Fruit fly (Drosophila melanogaster) ovary, adult (tissue): Measurements from ENCODE around the gene CG15390.
A peak's percentile ranks its signal among the peaks of the same experiment; 100 is the strongest.

Source experiments
- CG17801 ChIP-seq: fragments of 200-800 bp; optimal IDR thresholded peaks from 2 replicates; lab custom pipeline; 2019; ENCODE audit warnings: missing biosample characterization, mild to moderate bottlenecking, missing genetic modification characterization, moderate library complexity; ENCODE audit not compliant: partially characterized antibody

Gene CG15390

DNA sequence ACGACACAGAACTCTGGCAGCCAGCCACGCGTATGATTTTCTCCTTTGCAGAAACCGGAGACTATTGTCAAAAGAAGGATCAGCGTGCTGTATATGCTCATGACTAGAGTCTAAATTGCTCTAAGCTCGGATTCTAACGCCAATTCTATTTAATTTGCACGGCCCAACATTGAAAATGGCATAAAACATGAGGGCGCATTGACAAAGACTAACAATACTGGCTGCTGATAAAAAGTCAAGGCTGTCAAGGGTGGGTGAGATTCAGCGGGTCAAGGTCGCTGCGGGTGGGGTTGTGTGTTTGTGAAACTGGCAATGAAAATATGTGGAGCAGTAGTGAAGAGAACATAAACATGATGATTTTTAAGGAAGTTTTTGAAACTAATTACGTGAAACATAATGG lies 43.4 kb downstream of the CG15390 start, which contains the start of gene CG34448:
Gene CG34448 (minus strand): TSS at position 101 of the 400 bp plus-strand sequence.
- no peak for TF ChIP-seq CG17801 (GFP tag; lab: Kevin White, UChicago)

DNA sequence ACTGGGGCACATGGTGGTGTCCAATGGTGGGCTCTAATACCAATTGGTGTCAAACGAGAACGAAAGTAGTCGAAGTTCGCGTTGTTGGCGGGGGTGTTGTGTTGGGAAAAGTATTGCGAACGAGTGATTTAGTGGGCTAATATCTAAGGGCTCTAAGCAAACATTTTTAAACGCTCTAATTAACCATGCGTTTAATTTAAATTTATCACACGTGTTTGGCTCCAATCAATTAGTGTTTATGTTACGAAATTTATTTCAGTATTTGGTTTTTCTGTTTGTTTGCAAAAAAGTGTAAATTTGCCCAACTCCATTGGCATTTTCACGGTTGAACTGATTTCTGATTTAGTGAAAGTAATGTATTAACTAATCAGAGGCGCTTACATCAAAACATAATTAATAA lies 45.4 kb downstream of the CG15390 start, which contains the start of gene CG34447:
Gene CG34447 (minus strand): TSS at position 101 of the 400 bp plus-strand sequence.
- no peak for TF ChIP-seq CG17801 (GFP tag; lab: Kevin White, UChicago)

DNA sequence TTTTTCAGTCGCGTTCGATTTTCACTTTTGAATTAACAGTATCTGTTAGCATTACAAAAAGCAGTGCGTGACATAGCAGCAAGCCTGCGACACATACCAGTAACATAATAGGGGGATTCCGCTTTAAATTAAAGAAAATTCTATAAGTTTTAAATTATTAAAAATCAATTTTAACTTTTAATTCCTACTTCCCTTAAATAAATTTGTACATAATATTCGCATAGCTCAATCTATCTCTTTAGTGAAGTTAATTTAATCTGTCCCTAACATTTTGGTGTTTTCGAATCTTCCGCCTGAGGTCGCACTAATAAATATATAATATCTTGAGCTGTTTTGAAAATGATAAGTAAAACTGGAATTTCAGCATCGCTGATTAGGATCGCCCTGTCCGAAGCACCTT lies 46.0 kb downstream of the CG15390 start, which contains the start of gene CG9886:
Gene CG9886 (plus strand): TSS at position 341 of the 400 bp plus-strand sequence.
- TF ChIP-seq CG17801 (GFP tag; lab: Kevin White, UChicago): peak; percentile 38

DNA sequence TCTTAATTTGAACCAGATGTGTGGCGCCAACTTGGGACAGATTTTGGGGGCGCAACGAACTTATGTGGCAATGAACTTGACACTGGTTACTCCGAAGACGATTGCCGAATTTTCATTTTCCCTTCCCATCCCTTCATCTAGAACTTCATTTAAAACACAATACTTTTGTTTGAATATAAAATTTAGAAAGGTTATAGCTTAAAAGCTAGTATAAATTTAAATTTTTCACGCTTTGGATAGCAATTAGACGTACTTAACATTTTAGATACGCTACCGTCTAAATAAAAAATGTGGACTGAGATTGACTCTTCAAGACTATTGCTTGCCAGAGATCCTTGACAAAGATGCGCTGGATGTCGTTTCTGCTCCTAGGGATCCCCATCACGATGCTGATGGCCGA lies 50.0 kb downstream of the CG15390 start, which contains the start of gene CG44139:
Gene CG44139 (plus strand): TSS at position 301 of the 400 bp plus-strand sequence.
- TF ChIP-seq CG17801 (GFP tag; lab: Kevin White, UChicago): no peak
